Worm (Caenorhabditis elegans) whole organism, L1 larva: ENCODE results near the gene srbc-24.

Source experiments
- ceh-8 ChIP-seq: fragments of 200-800 bp; sonication (Bioruptor generic); optimal IDR thresholded peaks from 2 replicates; lab custom pipeline; 2018; ENCODE audit warnings: mild to moderate bottlenecking, missing genetic modification characterization, moderate library complexity, missing compliant biosample characterization
- elt-2 ChIP-seq: sonication (generic microtip); optimal IDR thresholded peaks from 2 replicates; lab custom pipeline; 2016; ENCODE audit warnings: missing genetic modification characterization, mild to moderate bottlenecking, inconsistent platforms, missing compliant biosample characterization, missing genetic modification reagents
- hpl-2 ChIP-seq: fragments of 150-350 bp; optimal IDR thresholded peaks from 2 replicates; lab custom pipeline; 2014; ENCODE audit warnings: missing biosample characterization, missing genetic modification reagents, missing genetic modification characterization
- lin-35 ChIP-seq, 2 experiments: fragments of 150-350 bp; optimal IDR thresholded peaks; 2 replicates each; lab custom pipeline; 2014; ENCODE audit warnings: missing biosample characterization in 2 of 2, missing genetic modification characterization in 2 of 2, missing genetic modification reagents in 2 of 2
- sptf-1 ChIP-seq: fragments of 150-350 bp; optimal IDR thresholded peaks from 2 replicates; lab custom pipeline; 2014; ENCODE audit warnings: missing biosample characterization, missing genetic modification characterization
- unc-98 ChIP-seq: fragments of 200-800 bp; sonication (Bioruptor generic); IDR thresholded peaks from 2 replicates; pipeline ENCODE4 v1.3.6; 2022; ENCODE audit warnings: missing genetic modification characterization, missing compliant biosample characterization

srbc-24 gene

ce11 chrV:2201240-2201639, 49.7 kb downstream of the srbc-24 start, which contains the start of gene cyp-32B1:
Gene cyp-32B1, minus strand, starts transcription at chrV:2201415.
- TF ChIP-seq elt-2 (peak; percentile 34), hpl-2 (GFP tag; lab: Kevin White, UChicago) (no peak), ceh-8 (GFP tag; lab: Kevin White, UChicago) (no peak), sptf-1 (tag; lab: Kevin White, UChicago) (no peak), lin-35 (GFP tag; optimal IDR thresholded peaks at IDR 0.05; lab: Kevin White, UChicago) (peak in 1 of 2 experiments; percentile 5), unc-98 (GFP tag; lab: Robert Waterston, UW) (no peak)
